Worm (Caenorhabditis elegans): Measurements from ENCODE around the gene C18D4.12.

C18D4.12 gene

DNA sequence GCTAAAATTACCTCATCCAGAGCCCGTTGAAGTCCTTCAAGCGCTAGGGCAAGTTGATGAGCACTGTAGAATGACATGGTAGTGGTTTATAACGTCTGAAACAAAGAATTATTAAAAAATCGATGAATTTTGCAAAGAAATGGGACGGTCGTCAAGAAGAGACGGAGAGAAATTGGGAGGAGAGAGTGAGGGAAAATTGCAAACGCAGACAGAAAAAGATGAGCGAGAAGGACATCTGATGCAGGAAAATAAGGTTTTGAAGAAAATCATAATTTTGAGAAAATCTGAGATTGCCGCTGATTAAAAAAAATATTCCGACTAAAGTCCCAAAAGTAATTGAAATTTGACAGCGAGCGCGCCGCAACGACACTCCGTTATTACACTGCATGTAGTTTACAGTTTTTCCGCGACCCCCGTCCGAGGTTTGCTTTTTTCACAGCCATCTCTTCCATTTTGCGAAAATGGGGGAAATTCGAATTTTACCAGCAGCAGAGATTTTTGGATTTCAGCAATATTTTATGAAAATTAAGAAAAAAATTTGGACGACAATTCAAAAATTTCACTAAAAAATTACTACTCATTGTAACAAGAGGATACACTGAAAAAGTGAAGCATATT, 8.0 kb upstream of the C18D4.12 start, which contains the start of gene C18D4.6:
C18D4.6 (minus strand) TSS at position 97 of the 618 bp plus-strand sequence.
- TF ChIP-seq pha-4 (tag; optimal IDR thresholded peaks at IDR 0.05) (peak; percentile 23), lin-15B (tag; optimal IDR thresholded peaks at IDR 0.05) (peak; percentile 32), fos-1 (tag; optimal IDR thresholded peaks at IDR 0.05) (no peak)

DNA sequence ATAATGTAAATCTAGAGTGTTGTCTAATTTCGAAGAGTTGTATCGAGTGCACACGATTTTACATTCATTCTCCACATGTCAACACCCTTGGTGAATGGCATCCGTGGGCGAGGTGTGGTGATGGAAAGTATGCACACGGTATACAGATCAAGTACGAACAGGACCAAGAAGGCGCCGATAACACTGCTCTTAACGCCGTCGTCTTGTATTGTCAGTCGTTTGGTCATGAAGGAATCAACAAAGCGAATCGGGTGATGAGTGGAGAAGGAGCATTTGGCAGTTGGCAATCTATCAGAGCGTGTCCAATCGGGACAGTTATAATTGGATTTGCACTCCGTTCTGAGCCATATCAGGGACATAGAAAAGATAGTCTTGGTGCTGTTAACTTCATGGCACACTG, 2.8 kb upstream of the C18D4.12 start:
- TF ChIP-seq pqm-1 (tag; optimal IDR thresholded peaks at IDR 0.05): no peak
- TF ChIP-seq ceh-28 (tag; optimal IDR thresholded peaks at IDR 0.05): no peak
- TF ChIP-seq nhr-76 (tag; optimal IDR thresholded peaks at IDR 0.05): no peak
- TF ChIP-seq nhr-11 (tag; optimal IDR thresholded peaks at IDR 0.05): no peak
- no peak for TF ChIP-seq fkh-2 (tag; optimal IDR thresholded peaks at IDR 0.05)

DNA sequence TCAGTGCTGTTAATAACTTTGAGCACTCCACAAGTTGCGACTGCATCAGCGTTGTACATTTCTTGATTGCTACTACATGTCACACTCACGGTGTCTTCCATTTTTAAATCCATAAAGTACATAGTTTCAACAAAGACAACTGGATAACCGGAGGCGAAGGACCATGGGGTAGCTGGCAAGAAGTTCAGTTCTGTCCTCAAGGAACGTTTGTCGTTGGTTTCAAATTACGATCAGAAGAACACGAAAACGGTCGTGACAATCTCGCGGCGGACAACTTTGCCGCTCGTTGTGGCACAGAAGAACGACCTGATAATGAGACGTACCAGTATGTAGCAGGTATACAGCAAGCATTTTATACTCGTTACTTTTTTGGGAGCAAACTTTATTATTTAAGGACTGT, 2.3 kb upstream of the C18D4.12 start, which contains the start of gene C18D4.3:
C18D4.3 (minus strand) TSS at position 101 of the 400 bp plus-strand sequence.
- no peak for TF ChIP-seq lin-15B (tag; optimal IDR thresholded peaks at IDR 0.05)

DNA sequence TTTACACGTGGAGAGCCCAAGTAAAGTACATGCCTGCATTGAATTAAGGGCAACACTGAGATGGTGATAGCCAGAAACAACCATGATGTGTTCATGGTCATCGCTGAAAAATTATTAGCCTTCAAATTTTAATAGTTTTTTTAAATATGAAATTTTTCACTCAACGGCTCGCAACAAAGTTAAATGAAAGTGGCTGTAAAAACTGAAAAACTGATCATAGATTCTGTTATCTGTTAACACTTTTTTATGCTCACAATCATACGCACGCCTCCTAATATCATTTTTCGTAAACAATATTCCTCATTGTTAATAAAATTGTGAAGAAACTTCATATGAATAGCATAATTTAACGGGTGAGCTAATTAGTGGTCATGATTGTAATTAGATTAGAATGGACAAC, 1.0 kb upstream of the C18D4.12 start, which contains the start of gene C18D4.4:
C18D4.4 (minus strand) TSS at position 101 of the 400 bp plus-strand sequence.
- no peak for TF ChIP-seq nhr-12 (tag; optimal IDR thresholded peaks at IDR 0.05)
- TF ChIP-seq ceh-28 (tag; optimal IDR thresholded peaks at IDR 0.05): no peak
- no peak for TF ChIP-seq nhr-25 (tag; optimal IDR thresholded peaks at IDR 0.05)
- no peak for TF ChIP-seq nhr-23 (tag; optimal IDR thresholded peaks at IDR 0.05)
- no peak for TF ChIP-seq lin-39 (tag; optimal IDR thresholded peaks at IDR 0.05)
- no peak for TF ChIP-seq tbx-2 (tag; optimal IDR thresholded peaks at IDR 0.05)
- no peak for TF ChIP-seq fkh-10 (GFP tag; optimal IDR thresholded peaks at IDR 0.05)
- no peak for TF ChIP-seq fos-1 (tag; optimal IDR thresholded peaks at IDR 0.05)
- no peak for TF ChIP-seq nhr-11 (tag; optimal IDR thresholded peaks at IDR 0.05)
- no peak for TF ChIP-seq pha-4 (tag; optimal IDR thresholded peaks at IDR 0.05)
- TF ChIP-seq elt-2 (tag; optimal IDR thresholded peaks at IDR 0.05): no peak
- no peak for TF ChIP-seq pqm-1 (tag; optimal IDR thresholded peaks at IDR 0.05)
- no peak for TF ChIP-seq ama-1 (optimal IDR thresholded peaks at IDR 0.05)
- TF ChIP-seq sea-2 (GFP tag; optimal IDR thresholded peaks at IDR 0.05): no peak
- no peak for TF ChIP-seq aly-2 (tag; optimal IDR thresholded peaks at IDR 0.05)
- TF ChIP-seq nhr-43 (tag; optimal IDR thresholded peaks at IDR 0.05; ENCODE audit: poor library complexity, severe bottlenecking): no peak
- no peak for TF ChIP-seq nhr-28 (tag; optimal IDR thresholded peaks at IDR 0.05)
- TF ChIP-seq eor-1 (tag; optimal IDR thresholded peaks at IDR 0.05): no peak
- TF ChIP-seq unc-39 (tag; optimal IDR thresholded peaks at IDR 0.05): no peak

DNA sequence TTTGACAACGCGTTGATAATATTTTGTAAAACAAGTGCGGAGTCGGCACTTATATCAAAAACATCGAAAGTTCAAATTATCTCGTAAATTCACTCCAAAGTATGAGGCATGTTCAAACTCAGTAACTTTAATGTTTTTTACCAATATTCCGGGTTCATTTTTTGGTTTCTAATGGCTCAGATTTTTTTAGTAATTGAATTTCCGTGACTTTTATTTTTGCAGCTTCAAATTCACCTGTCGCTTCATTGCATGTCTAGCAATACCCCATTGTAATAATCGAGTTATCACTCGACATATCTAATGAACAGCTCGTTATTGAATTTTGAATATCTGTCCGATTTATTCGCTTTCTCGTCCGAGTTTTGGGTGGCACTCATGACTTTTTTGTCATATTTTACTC, 2.7 kb downstream of the C18D4.12 start, which contains the start of gene srz-90:
srz-90 (plus strand) TSS at position 301 of the 400 bp plus-strand sequence.
- TF ChIP-seq elt-3 (tag; optimal IDR thresholded peaks at IDR 0.05): no peak

DNA sequence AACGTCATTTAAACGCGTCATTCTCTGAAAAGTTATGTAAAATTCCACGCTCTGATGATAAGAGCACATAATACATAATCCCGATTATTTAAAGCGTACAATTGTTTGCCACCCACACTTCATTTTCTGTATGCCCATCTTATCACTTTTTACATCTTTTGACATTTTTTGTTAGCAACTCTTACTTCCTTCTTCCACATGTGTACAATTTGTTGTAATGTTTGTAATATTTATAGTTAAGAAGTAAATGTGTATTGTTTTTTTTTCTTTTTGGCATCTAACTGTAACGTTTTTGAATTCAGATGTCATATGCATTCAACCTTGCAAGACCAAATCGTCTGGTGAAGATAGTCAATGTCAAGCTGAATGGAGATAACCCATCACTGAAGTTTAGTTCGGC, 9.7 kb downstream of the C18D4.12 start, which contains the start of gene fbxa-136:
fbxa-136 (plus strand) TSS at position 301 of the 400 bp plus-strand sequence.
- TF ChIP-seq pqm-1 (tag; optimal IDR thresholded peaks at IDR 0.05) (peak; percentile 69), elt-1 (tag; optimal IDR thresholded peaks at IDR 0.05) (no peak), elt-3 (tag; optimal IDR thresholded peaks at IDR 0.05) (no peak), elt-2 (tag; optimal IDR thresholded peaks at IDR 0.05) (peak; percentile 29)

DNA sequence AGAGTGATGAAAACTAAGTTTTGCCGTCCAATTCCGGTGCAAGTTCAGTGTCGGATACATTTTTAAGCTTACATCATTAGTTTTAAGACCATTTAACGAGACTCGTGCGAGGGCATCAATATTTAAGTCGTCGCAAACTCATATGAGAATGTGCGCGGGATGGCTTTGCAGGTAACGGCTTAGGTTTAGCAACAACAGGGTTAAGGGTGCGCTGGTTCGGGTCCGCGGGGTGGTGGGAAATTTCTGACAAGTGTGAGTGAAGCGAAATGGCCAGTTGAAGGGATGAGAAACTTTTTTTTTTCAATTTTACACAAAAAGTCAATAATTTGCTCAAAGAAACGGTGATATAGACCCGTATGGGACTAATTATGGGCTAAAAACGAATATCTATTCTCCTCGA, 16.6 kb downstream of the C18D4.12 start:
- no peak for TF ChIP-seq nhr-11 (tag; optimal IDR thresholded peaks at IDR 0.05)
- no peak for TF ChIP-seq fkh-10 (GFP tag; optimal IDR thresholded peaks at IDR 0.05)
- no peak for TF ChIP-seq ztf-11 (tag; optimal IDR thresholded peaks at IDR 0.05)
- no peak for TF ChIP-seq ceh-28 (tag; optimal IDR thresholded peaks at IDR 0.05)
- no peak for TF ChIP-seq elt-3 (tag; optimal IDR thresholded peaks at IDR 0.05)
- TF ChIP-seq lsy-12 (tag; optimal IDR thresholded peaks at IDR 0.05): no peak
- no peak for TF ChIP-seq nfya-1 (tag; optimal IDR thresholded peaks at IDR 0.05; ENCODE audit: insufficient read depth)
- no peak for TF ChIP-seq egl-27 (tag; optimal IDR thresholded peaks at IDR 0.05)
- no peak for TF ChIP-seq nhr-43 (tag; optimal IDR thresholded peaks at IDR 0.05; ENCODE audit: poor library complexity, severe bottlenecking)
- TF ChIP-seq unc-62 (GFP tag; optimal IDR thresholded peaks at IDR 0.05): no peak
- no peak for TF ChIP-seq nhr-237 (tag; optimal IDR thresholded peaks at IDR 0.05)
- TF ChIP-seq snpc-4 (tag; optimal IDR thresholded peaks at IDR 0.05): no peak
- no peak for TF ChIP-seq elt-2 (tag; optimal IDR thresholded peaks at IDR 0.05)
- no peak for TF ChIP-seq eor-1 (tag; optimal IDR thresholded peaks at IDR 0.05)
- TF ChIP-seq R02D3.7 (tag; optimal IDR thresholded peaks at IDR 0.05): no peak
- no peak for TF ChIP-seq egl-5 (tag; optimal IDR thresholded peaks at IDR 0.05)
- TF ChIP-seq lin-39 (tag; optimal IDR thresholded peaks at IDR 0.05): no peak
- TF ChIP-seq skn-1 (tag; optimal IDR thresholded peaks at IDR 0.05): no peak
- TF ChIP-seq hmg-11 (tag; optimal IDR thresholded peaks at IDR 0.05): no peak
- TF ChIP-seq mml-1 (tag; optimal IDR thresholded peaks at IDR 0.05): no peak
